Worm (Caenorhabditis elegans) whole organism, L3 larva: ENCODE measurements around the gene lrr-1.

ENCODE experiments used
- ama-1 ChIP-seq: fragments of 150-350 bp; optimal IDR thresholded peaks from 2 replicates; lab custom pipeline; 2018
- ceh-9 ChIP-seq: sonication (generic microtip); optimal IDR thresholded peaks from 2 replicates; lab custom pipeline; 2018; ENCODE audit warnings: missing biosample characterization, missing genetic modification characterization
- elt-2 ChIP-seq: sonication (generic microtip); optimal IDR thresholded peaks from 2 replicates; lab custom pipeline; 2016; ENCODE audit warnings: missing genetic modification reagents, mild to moderate bottlenecking, missing genetic modification characterization, missing compliant biosample characterization
- fkh-10 ChIP-seq: sonication (generic microtip); optimal IDR thresholded peaks from 2 replicates; lab custom pipeline; 2017; ENCODE audit warnings: missing biosample characterization, missing genetic modification reagents, missing genetic modification characterization
- lsy-12 ChIP-seq: sonication (generic microtip); optimal IDR thresholded peaks from 2 replicates; lab custom pipeline; 2016; ENCODE audit warnings: mild to moderate bottlenecking, missing genetic modification characterization, missing compliant biosample characterization
- mdl-1 ChIP-seq: fragments of 150-350 bp; optimal IDR thresholded peaks from 2 replicates; lab custom pipeline; 2014; ENCODE audit warnings: missing biosample characterization, missing genetic modification characterization
- nhr-237 ChIP-seq: fragments of 150-350 bp; optimal IDR thresholded peaks from 2 replicates; lab custom pipeline; 2014; ENCODE audit warnings: missing biosample characterization, missing genetic modification characterization
- nhr-43 ChIP-seq: sonication (generic microtip); optimal IDR thresholded peaks from 2 replicates; lab custom pipeline; 2016; ENCODE audit warnings: mild to moderate bottlenecking, missing genetic modification characterization, missing compliant biosample characterization; ENCODE audit not compliant: poor library complexity, severe bottlenecking
- pha-4 ChIP-seq: fragments of 150-350 bp; optimal IDR thresholded peaks from 2 replicates; lab custom pipeline; 2014; ENCODE audit warnings: missing biosample characterization, missing genetic modification reagents, missing genetic modification characterization
- unc-62 ChIP-seq: fragments of 150-350 bp; sonication (generic microtip); optimal IDR thresholded peaks from 4 replicates; lab custom pipeline; 2014; ENCODE audit warnings: missing biosample characterization, missing genetic modification reagents, missing genetic modification characterization
- zag-1 ChIP-seq: fragments of 150-350 bp; optimal IDR thresholded peaks from 2 replicates; lab custom pipeline; 2014; ENCODE audit warnings: missing biosample characterization, missing genetic modification characterization

- TF ChIP-seq lsy-12 (tag; lab: Kevin White, UChicago) = no peak
- no peak for TF ChIP-seq zag-1 (tag; lab: Kevin White, UChicago)
- TF ChIP-seq elt-2 (tag; lab: Kevin White, UChicago) = no peak
- no peak for TF ChIP-seq unc-62
- TF ChIP-seq mdl-1 (tag; lab: Kevin White, UChicago) = no peak
- TF ChIP-seq nhr-237 = no peak
- no peak for TF ChIP-seq fkh-10
- no peak for TF ChIP-seq pha-4
- TF ChIP-seq nhr-43 (tag; lab: Kevin White, UChicago) = no peak
- TF ChIP-seq ama-1 (lab: Kevin White, UChicago) = no peak
- TF ChIP-seq ceh-9 (tag; lab: Kevin White, UChicago) = no peak
These were observed 14.7 kb downstream of the lrr-1 start for ce11 chrII:5021518-5021917.
